Fruit fly (Drosophila melanogaster): ENCODE data around the gene CG7194.

Gene CG7194

DNA sequence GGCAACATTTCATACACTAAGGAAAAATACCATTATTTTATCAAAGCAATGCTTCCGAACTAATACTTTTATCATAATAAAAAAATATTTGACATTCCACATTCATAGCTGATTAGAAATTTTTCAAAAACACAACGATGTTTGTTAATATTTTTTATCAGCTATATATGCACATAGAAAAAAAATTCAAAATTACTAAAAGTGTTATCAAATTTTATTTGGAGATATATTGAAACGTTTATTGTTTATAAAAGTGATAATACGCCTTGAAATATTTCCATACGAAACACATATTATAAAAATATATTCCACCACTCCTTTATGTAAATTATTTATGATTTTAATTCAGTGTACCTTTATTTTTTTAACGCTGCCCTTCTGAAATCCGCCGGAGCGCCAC, 18.1 kb downstream of the CG7194 start:
- no peak for TF ChIP-seq HLH4C (GFP tag; IDR thresholded peaks at IDR 0.05; ENCODE audit: partially characterized antibody)
- no peak for TF ChIP-seq crp (GFP tag; optimal IDR thresholded peaks at IDR 0.05)
- TF ChIP-seq cwo (GFP tag; optimal IDR thresholded peaks at IDR 0.05) = peak; percentile 2
- 0 out of 2 replicates have a peak, but pooled peaks have one; percentile 29 for TF ChIP-seq Ptx1 (GFP tag; IDR thresholded peaks at IDR 0.05)
- no peak for TF ChIP-seq tio (GFP tag; optimal IDR thresholded peaks at IDR 0.05)
- no peak for TF ChIP-seq gcm2 (GFP tag; optimal IDR thresholded peaks at IDR 0.05)
- TF ChIP-seq insv (GFP tag; optimal IDR thresholded peaks at IDR 0.05) = no peak
- TF ChIP-seq CG8944 (GFP tag; optimal IDR thresholded peaks at IDR 0.05) = no peak
- peak; percentile 44 for TF ChIP-seq CG11504 (tag; optimal IDR thresholded peaks at IDR 0.05)
- TF ChIP-seq grau (tag; optimal IDR thresholded peaks at IDR 0.05) = peak; percentile 12
- 0 out of 3 replicates have a peak, but pooled peaks have one; percentile 19 for TF ChIP-seq row (GFP tag; IDR thresholded peaks at IDR 0.05)
- TF ChIP-seq sens (GFP tag) = peak; percentile 77
- peak; percentile 1 for TF ChIP-seq Fer3 (tag; optimal IDR thresholded peaks at IDR 0.05)
- TF ChIP-seq CG10267 (tag; optimal IDR thresholded peaks at IDR 0.05) = peak; percentile 3
- TF ChIP-seq zfh2 (GFP tag; optimal IDR thresholded peaks at IDR 0.05) = no peak
- no peak for TF ChIP-seq HHEX (GFP tag; optimal IDR thresholded peaks at IDR 0.05)
- TF ChIP-seq CG4854 (GFP tag; optimal IDR thresholded peaks at IDR 0.05) = no peak
- peak; percentile 43 for TF ChIP-seq CG2678 (tag; optimal IDR thresholded peaks at IDR 0.05)
- TF ChIP-seq dmrt99B (tag; optimal IDR thresholded peaks at IDR 0.05) = peak; percentile 53
- TF ChIP-seq gem (tag; optimal IDR thresholded peaks at IDR 0.05) = peak; percentile 56
- TF ChIP-seq CG1603 (tag; optimal IDR thresholded peaks at IDR 0.05) = no peak
- no peak for TF ChIP-seq Asciz (GFP tag; optimal IDR thresholded peaks at IDR 0.05)
- TF ChIP-seq CG7839 (tag; optimal IDR thresholded peaks at IDR 0.05) = peak; percentile 44
- TF ChIP-seq CG31441 (GFP tag; IDR thresholded peaks at IDR 0.05) = 0 out of 2 replicates have a peak, but pooled peaks have one; percentile 16
- peak; percentile 14; the same call in 1 of the 2 replicates for TF ChIP-seq vvl (GFP tag; IDR thresholded peaks at IDR 0.05)
- TF ChIP-seq Sox100B (GFP tag; optimal IDR thresholded peaks at IDR 0.05) = peak; percentile 12
- TF ChIP-seq H15 (GFP tag; IDR thresholded peaks at IDR 0.05) = no peak
- no peak for TF ChIP-seq scrt (GFP tag; optimal IDR thresholded peaks at IDR 0.05)
- TF ChIP-seq CG6765 (GFP tag; optimal IDR thresholded peaks at IDR 0.05) = no peak
- TF ChIP-seq CG13424 (tag; optimal IDR thresholded peaks at IDR 0.05) = no peak
- no peak for TF ChIP-seq Ravus (GFP tag; IDR thresholded peaks at IDR 0.05)
- peak; percentile 21 for TF ChIP-seq nmo (GFP tag; optimal IDR thresholded peaks at IDR 0.05)
- peak in 1 of 2 experiments; percentile 35 for TF ChIP-seq Hr51 (GFP tag; optimal IDR thresholded peaks at IDR 0.05)
- TF ChIP-seq CG12391 (tag; optimal IDR thresholded peaks at IDR 0.05) = no peak

DNA sequence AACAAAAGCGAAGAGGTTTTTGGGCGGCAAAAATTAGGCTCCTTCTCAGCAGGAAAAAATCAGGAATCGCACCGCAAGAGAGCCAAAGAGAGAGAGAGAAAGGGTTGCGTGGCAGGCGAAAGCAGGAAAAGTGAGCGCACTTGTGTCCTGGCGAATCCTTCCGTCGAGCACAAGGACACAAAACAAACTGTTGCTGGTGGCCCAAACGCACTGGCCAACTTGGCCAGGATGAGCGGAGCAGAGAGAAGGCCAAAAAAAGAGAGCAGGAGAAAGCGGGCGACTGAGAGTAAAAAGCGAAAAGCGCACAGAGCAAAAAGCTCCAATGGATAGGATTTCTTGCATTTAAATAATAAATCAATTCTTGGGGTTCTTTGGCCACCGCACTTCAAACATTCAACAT, 18.6 kb downstream of the CG7194 start:
- TF ChIP-seq Ets65A (GFP tag) (peak; percentile 27), CG10274 (GFP tag; optimal IDR thresholded peaks at IDR 0.05) (no peak), Trl (optimal IDR thresholded peaks at IDR 0.05) (peak; percentile 24 to 64), Trl (GFP tag; optimal IDR thresholded peaks at IDR 0.05) (no peak), scrt (GFP tag; optimal IDR thresholded peaks at IDR 0.05) (peak; percentile 93), HLH3B (GFP tag; IDR thresholded peaks at IDR 0.05) (no peak), chinmo (GFP tag; IDR thresholded peaks at IDR 0.05; ENCODE audit: partially characterized antibody) (0 out of 4 replicates have a peak, but pooled peaks have one; percentile 24)

Measured in whole organism, embryonic.